Fruit fly (Drosophila melanogaster): ENCODE results near the gene CG43993.

DNA sequence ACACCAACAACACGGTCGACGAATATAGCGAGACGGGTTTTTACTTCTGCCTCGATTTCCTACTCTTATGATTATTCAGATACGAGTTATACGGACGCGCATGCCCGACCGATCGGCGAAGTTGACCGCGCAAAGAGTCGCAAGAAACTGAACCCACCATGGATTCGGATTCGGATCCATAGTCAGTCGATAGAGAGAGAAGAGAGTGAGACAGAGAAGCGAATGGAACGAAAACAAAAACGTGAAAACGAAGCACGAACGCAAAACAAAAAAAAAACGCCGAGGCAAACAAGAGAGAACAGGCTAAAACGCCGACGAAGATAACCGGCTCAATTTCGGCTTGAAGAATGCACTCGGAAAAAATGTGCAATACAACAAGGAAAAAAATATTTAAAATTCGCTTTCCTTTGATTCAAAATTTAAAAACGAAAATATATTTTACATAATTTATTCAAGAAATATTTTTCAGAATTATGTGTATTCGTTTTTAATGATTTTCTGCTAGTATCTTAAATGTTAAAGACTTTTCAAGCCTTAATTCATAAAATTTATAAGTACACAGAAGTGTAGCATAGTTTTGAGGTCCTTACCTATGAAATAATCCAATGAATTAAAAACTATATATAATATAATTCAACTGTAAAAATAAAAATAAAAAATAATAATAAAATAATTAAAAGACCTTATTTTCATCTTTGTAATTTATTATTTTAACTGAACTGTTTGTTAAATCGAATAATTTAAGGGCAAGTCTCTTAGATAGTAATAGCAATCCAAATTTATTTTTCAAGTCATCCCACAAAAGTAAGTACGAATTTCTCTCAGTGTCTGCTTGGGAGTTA lies 49.5 kb downstream of the CG43993 start, which contains the start of gene Sema5c:
- TF ChIP-seq CTCF (optimal IDR thresholded peaks at IDR 0.05) (no peak), CG8478 (optimal IDR thresholded peaks at IDR 0.05) (no peak)

Measured in S2 (cell line).